In the genomic region with DNA sequence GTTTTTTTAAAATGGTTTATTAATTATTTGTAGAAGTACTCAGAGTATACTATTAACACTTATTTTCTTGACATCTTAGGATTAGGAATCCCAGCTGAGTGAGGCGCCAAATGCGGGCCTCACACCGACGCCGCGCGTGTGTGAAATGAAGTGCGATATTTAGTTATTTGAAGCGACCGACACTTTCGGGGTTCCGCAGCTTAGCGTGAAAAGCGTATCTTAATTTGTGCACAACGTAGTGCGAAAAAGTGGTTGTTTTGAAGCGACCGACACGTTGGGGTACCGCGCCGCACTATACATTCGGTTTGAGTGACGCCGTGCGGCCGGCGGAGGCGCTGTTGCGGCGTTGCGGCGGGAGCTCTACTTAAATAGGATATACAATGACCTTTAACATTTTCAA, we compare ENCODE assay signal across 3 worm cellular contexts.
A peak's percentile ranks its signal among the peaks of the same experiment; 100 is the strongest.
TF ChIP-seq lines count a peak whose summit lies in the region.

No protein-coding gene starts in this region.

TF ChIP-seq in whole organism, L1 larva, 84 proteins besides CTCF, POLR2A, EP300 and RAD21:
- TF ChIP-seq egl-13 (tag; optimal IDR thresholded peaks at IDR 0.05; lab: Kevin White, UChicago) (no peak), efl-1 (optimal IDR thresholded peaks at IDR 0.05; lab: Kevin White, UChicago) (no peak), efl-1 (GFP tag; optimal IDR thresholded peaks at IDR 0.05 in 1 of 2; lab: Kevin White, UChicago) (peak in 1 of 2 experiments; percentile 9), snpc-4 (tag; optimal IDR thresholded peaks at IDR 0.05; lab: Kevin White, UChicago) (peak; percentile 74)

TF ChIP-seq in whole organism, L2 larva, 48 proteins besides CTCF, POLR2A, EP300 and RAD21:
- TF ChIP-seq ZK546.5 (tag; optimal IDR thresholded peaks at IDR 0.05; lab: Kevin White, UChicago): no peak
- TF ChIP-seq snpc-4 (tag; optimal IDR thresholded peaks at IDR 0.05; lab: Kevin White, UChicago): peak; percentile 31

TF ChIP-seq in whole organism, L4 larva, 104 proteins besides CTCF, POLR2A, EP300 and RAD21:
- TF ChIP-seq cey-2 (tag; optimal IDR thresholded peaks at IDR 0.05; lab: Kevin White, UChicago; ENCODE audit: borderline replicate concordance, insufficient read depth) (no peak), egl-43 (GFP tag; IDR thresholded peaks at IDR 0.05; lab: Robert Waterston, UW) (peak; percentile 14; the same call in 1 of the 2 replicates), aha-1 (tag; lab: Kevin White, UChicago) (peak; percentile 28), spr-1 (tag; optimal IDR thresholded peaks at IDR 0.05; lab: Kevin White, UChicago) (no peak)

Comparison
In these comparisons a context has a peak if more than half of its experiments do, and no peak if none do; other contexts are left out.
1. Of the 29 proteins assayed by ChIP-seq in both whole organism, L4 larva and whole organism, L1 larva: peak only in whole organism, L4 larva: aha-1; only in whole organism, L1 larva: snpc-4; in both: none; in neither: 27.